Fruit fly (Drosophila melanogaster): ENCODE measurements around the gene nmo.

DNA sequence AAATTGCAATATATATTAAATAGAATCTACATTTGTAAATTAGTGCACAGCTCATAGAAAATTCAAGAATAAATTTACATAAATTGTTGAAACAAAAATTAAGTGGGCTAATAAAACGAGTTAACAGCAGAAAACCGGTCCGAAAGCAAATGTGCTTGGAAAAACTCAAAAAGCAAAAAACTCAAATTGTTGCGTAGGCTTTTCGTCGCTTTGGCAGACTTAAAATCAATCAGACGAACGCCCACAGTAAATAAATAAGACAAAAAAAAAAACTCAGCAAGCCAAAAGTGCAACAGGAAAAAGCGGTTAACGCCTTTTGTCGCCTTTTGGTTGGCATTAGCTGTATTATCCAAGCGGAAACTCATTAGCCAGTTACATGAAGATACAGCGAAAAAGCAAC, 99.1 kb downstream of the nmo start:
- no peak for TF ChIP-seq CG16779 (tag; optimal IDR thresholded peaks at IDR 0.05)
- TF ChIP-seq Eip75B (GFP tag; optimal IDR thresholded peaks at IDR 0.05): no peak
- no peak for TF ChIP-seq CG8632 (GFP tag; optimal IDR thresholded peaks at IDR 0.05)
- no peak for TF ChIP-seq Sox14 (GFP tag; optimal IDR thresholded peaks at IDR 0.05)
- no peak for TF ChIP-seq OdsH (GFP tag; optimal IDR thresholded peaks at IDR 0.05)
- TF ChIP-seq achi (GFP tag; optimal IDR thresholded peaks at IDR 0.05): no peak
- TF ChIP-seq esn (GFP tag; optimal IDR thresholded peaks at IDR 0.05): no peak
- no peak for TF ChIP-seq CG6854 (GFP tag; optimal IDR thresholded peaks at IDR 0.05)
- TF ChIP-seq Sox15 (GFP tag; optimal IDR thresholded peaks at IDR 0.05): no peak
- no peak for TF ChIP-seq svp (GFP tag)
- TF ChIP-seq fd59A (GFP tag; optimal IDR thresholded peaks at IDR 0.05): no peak

Measured in whole organism, prepupa.